Fruit fly (Drosophila melanogaster): ENCODE results near the gene CG14210.

CG14210 gene

dm6 chrX:19601644-19602043 lies 14.4 kb upstream of the CG14210 start, which contains the start of gene CG14220 (continued):
- no peak for TF ChIP-seq Ada2b (GFP tag; IDR thresholded peaks at IDR 0.05)
- TF ChIP-seq jigr1 (GFP tag; IDR thresholded peaks at IDR 0.05), result no peak
- no peak for TF ChIP-seq pan (optimal IDR thresholded peaks at IDR 0.05)
- no peak for TF ChIP-seq pan (GFP tag; optimal IDR thresholded peaks at IDR 0.05 in 1 of 2, IDR thresholded peaks at IDR 0.05 in 1 of 2)
- no peak for TF ChIP-seq CG12744 (GFP tag; optimal IDR thresholded peaks at IDR 0.05)
- peak; percentile 16 for TF ChIP-seq CG30020 (tag; optimal IDR thresholded peaks at IDR 0.05)
- TF ChIP-seq ap (GFP tag; IDR thresholded peaks at IDR 0.05), result no peak
- peak; percentile 43 for TF ChIP-seq CG17186 (GFP tag; optimal IDR thresholded peaks at IDR 0.05)
- no peak for TF ChIP-seq repo (GFP tag; optimal IDR thresholded peaks at IDR 0.05)
- no peak for TF ChIP-seq org-1 (GFP tag; optimal IDR thresholded peaks at IDR 0.05)
- peak; percentile 90 for TF ChIP-seq Ets97D (GFP tag; optimal IDR thresholded peaks at IDR 0.05)
- TF ChIP-seq chinmo (GFP tag; IDR thresholded peaks at IDR 0.05; ENCODE audit: partially characterized antibody), result peak; percentile 93
- no peak for TF ChIP-seq sd (tag; optimal IDR thresholded peaks at IDR 0.05)
- no peak for TF ChIP-seq CG43689 (GFP tag; IDR thresholded peaks at IDR 0.05)
- TF ChIP-seq en (GFP tag; optimal IDR thresholded peaks at IDR 0.05), result no peak
- 0 out of 2 replicates have a peak, but pooled peaks have one; percentile 30 for TF ChIP-seq CG31441 (GFP tag; IDR thresholded peaks at IDR 0.05)
- no peak for TF ChIP-seq bsh (GFP tag; optimal IDR thresholded peaks at IDR 0.05)
- no peak for TF ChIP-seq Spps (tag; optimal IDR thresholded peaks at IDR 0.05)
- TF ChIP-seq gfzf (GFP tag; optimal IDR thresholded peaks at IDR 0.05), result peak; percentile 0
- TF ChIP-seq pum (GFP tag; optimal IDR thresholded peaks at IDR 0.05), result no peak
- TF ChIP-seq CG5953 (GFP tag; IDR thresholded peaks at IDR 0.05), result no peak
- TF ChIP-seq Sox100B (GFP tag; optimal IDR thresholded peaks at IDR 0.05), result no peak
- TF ChIP-seq knrl (GFP tag; IDR thresholded peaks at IDR 0.05; ENCODE audit: partially characterized antibody), result peak; percentile 87
- TF ChIP-seq ara (GFP tag; IDR thresholded peaks at IDR 0.05), result no peak
- no peak for TF ChIP-seq ems (GFP tag; optimal IDR thresholded peaks at IDR 0.05)
- TF ChIP-seq lbe (GFP tag; optimal IDR thresholded peaks at IDR 0.05), result peak; percentile 32
- no peak for TF ChIP-seq ac (GFP tag; optimal IDR thresholded peaks at IDR 0.05)
- no peak for TF ChIP-seq CG4282 (GFP tag; optimal IDR thresholded peaks at IDR 0.05)
- TF ChIP-seq usp (GFP tag; optimal IDR thresholded peaks at IDR 0.05), result no peak
- no peak for TF ChIP-seq CG18764 (GFP tag; optimal IDR thresholded peaks at IDR 0.05)
- TF ChIP-seq fu2 (GFP tag; optimal IDR thresholded peaks at IDR 0.05), result no peak
- no peak for TF ChIP-seq Pdp1 (GFP tag; optimal IDR thresholded peaks at IDR 0.05)
- TF ChIP-seq Doc3 (GFP tag; IDR thresholded peaks at IDR 0.05; ENCODE audit: partially characterized antibody), result peak; percentile 85; the same call in 2 of the 3 replicates
- TF ChIP-seq CG15073 (GFP tag; optimal IDR thresholded peaks at IDR 0.05), result no peak
- peak; percentile 83 for TF ChIP-seq stwl (tag; optimal IDR thresholded peaks at IDR 0.05)
- TF ChIP-seq Bteb2 (GFP tag; optimal IDR thresholded peaks at IDR 0.05), result no peak
- peak; percentile 31 for TF ChIP-seq phol (tag; optimal IDR thresholded peaks at IDR 0.05)
- TF ChIP-seq Rfx (GFP tag; IDR thresholded peaks at IDR 0.05), result peak; percentile 7; the same call in 1 of the 2 replicates
- TF ChIP-seq CG33213 (GFP tag; optimal IDR thresholded peaks at IDR 0.05), result peak; percentile 64
- no peak for TF ChIP-seq Mes4 (GFP tag; optimal IDR thresholded peaks at IDR 0.05)
- no peak for TF ChIP-seq CG15696 (tag; optimal IDR thresholded peaks at IDR 0.05)
- peak; percentile 6 for TF ChIP-seq exex (tag; optimal IDR thresholded peaks at IDR 0.05)
- TF ChIP-seq Dref (GFP tag; IDR thresholded peaks at IDR 0.05), result peak; percentile 99
- TF ChIP-seq CG4854 (GFP tag; optimal IDR thresholded peaks at IDR 0.05), result no peak
- no peak for TF ChIP-seq D (optimal IDR thresholded peaks at IDR 0.05)
- TF ChIP-seq D (GFP tag; optimal IDR thresholded peaks at IDR 0.05), result no peak
- TF ChIP-seq Mad (GFP tag; optimal IDR thresholded peaks at IDR 0.05), result peak; percentile 25
- no peak for TF ChIP-seq Mrtf (GFP tag; IDR thresholded peaks at IDR 0.05)
- TF ChIP-seq z (GFP tag; IDR thresholded peaks at IDR 0.05), result no peak
- TF ChIP-seq CG4820 (GFP tag; optimal IDR thresholded peaks at IDR 0.05), result no peak
- TF ChIP-seq hbn (GFP tag; IDR thresholded peaks at IDR 0.05; ENCODE audit: partially characterized antibody), result peak; percentile 90
- no peak for TF ChIP-seq Oaz (GFP tag; IDR thresholded peaks at IDR 0.05)
- no peak for TF ChIP-seq CG8089 (GFP tag; optimal IDR thresholded peaks at IDR 0.05)

All from whole organism, embryonic.